Fruit fly (Drosophila melanogaster) whole organism, wandering third instar larva: ENCODE results near the gene ca.

Source experiments
- Abd-B ChIP-seq: fragments of >200 bp; optimal IDR thresholded peaks from 2 replicates; lab custom pipeline; 2017; ENCODE audit warnings: missing biosample characterization, missing genetic modification characterization
- Myc ChIP-seq: fragments of >200 bp; optimal IDR thresholded peaks from 2 replicates; lab custom pipeline; 2017
- br ChIP-seq: fragments of 200-800 bp; sonication (Bioruptor generic); optimal IDR thresholded peaks from 2 replicates; lab custom pipeline; 2016; ENCODE audit warnings: missing biosample characterization, missing genetic modification characterization
- brk ChIP-seq: fragments of 200-800 bp; sonication (Bioruptor generic); optimal IDR thresholded peaks from 2 replicates; lab custom pipeline; 2016; ENCODE audit warnings: missing biosample characterization, mild to moderate bottlenecking, missing genetic modification characterization
- foxo ChIP-seq, 2 experiments: fragments of 200-800 bp; sonication (Bioruptor generic); optimal IDR thresholded peaks; 2 replicates in 1 of 2; 3 replicates in 1 of 2; lab custom pipeline; 2016 to 2017; ENCODE audit warnings: missing biosample characterization in 2 of 2, missing genetic modification characterization in 2 of 2
- h ChIP-seq: fragments of 200-800 bp; sonication (Bioruptor generic); optimal IDR thresholded peaks from 3 replicates; lab custom pipeline; 2016; ENCODE audit warnings: missing biosample characterization, mild to moderate bottlenecking, missing genetic modification characterization
- lola ChIP-seq: fragments of >200 bp; optimal IDR thresholded peaks from 2 replicates; lab custom pipeline; 2017; ENCODE audit warnings: missing biosample characterization, missing genetic modification characterization

dm6 chr3R:29798966-29799680 lies 7.5 kb upstream of the ca start, which contains the start of the genes Rnb and Drice:
- no peak for TF ChIP-seq lola (GFP tag; lab: Kevin White, UChicago)
- TF ChIP-seq foxo (GFP tag; optimal IDR thresholded peaks at IDR 0.05; lab: Kevin White, UChicago): peak in 1 of 2 experiments; percentile 44
- no peak for TF ChIP-seq Abd-B (GFP tag; lab: Kevin White, UChicago)
- TF ChIP-seq Myc (lab: Kevin White, UChicago): peak; percentile 90
- TF ChIP-seq brk (GFP tag; lab: Kevin White, UChicago): no peak
- peak; percentile 50 for TF ChIP-seq br (GFP tag; lab: Kevin White, UChicago)
- TF ChIP-seq h: peak; percentile 70
